Fruit fly (Drosophila melanogaster): ENCODE measurements around the gene CG7497.

CG7497 gene

DNA sequence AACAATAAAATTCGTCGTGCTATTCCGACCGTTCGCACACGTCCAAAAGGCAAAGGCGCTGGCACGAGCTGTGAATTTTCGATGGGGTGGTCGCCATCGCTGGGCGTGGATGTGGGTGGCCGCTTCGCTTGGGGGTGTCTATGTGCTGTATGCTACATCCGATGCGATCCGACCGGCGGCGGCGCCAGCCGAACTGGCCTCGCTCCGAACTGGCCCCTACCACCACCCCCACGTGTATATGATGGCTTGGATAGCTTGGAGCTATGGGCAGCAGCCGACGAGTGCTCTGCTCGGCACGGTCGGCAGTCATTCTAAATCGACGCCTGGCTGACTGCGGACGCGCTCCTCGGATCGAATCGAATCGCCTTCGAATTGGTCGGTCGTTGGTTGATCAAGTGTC is at the start of gene CG7497:
Gene CG7497 (plus strand): TSS at position 308 of the 400 bp plus-strand sequence.
- TF ChIP-seq br (GFP tag; optimal IDR thresholded peaks at IDR 0.05) (no peak), Sp1 (GFP tag; optimal IDR thresholded peaks at IDR 0.05) (no peak)

- TF ChIP-seq lola (GFP tag; optimal IDR thresholded peaks at IDR 0.05): no peak
- TF ChIP-seq tai (GFP tag; optimal IDR thresholded peaks at IDR 0.05): no peak
- TF ChIP-seq CG32264 (GFP tag; optimal IDR thresholded peaks at IDR 0.05): no peak
- TF ChIP-seq brk (GFP tag; optimal IDR thresholded peaks at IDR 0.05): no peak
- TF ChIP-seq ey (GFP tag; optimal IDR thresholded peaks at IDR 0.05): no peak
- TF ChIP-seq GATAd (GFP tag; optimal IDR thresholded peaks at IDR 0.05): no peak
- TF ChIP-seq sv (GFP tag; optimal IDR thresholded peaks at IDR 0.05): no peak
- TF ChIP-seq dmrt93B (GFP tag; optimal IDR thresholded peaks at IDR 0.05): no peak
- no peak for TF ChIP-seq fru (GFP tag; optimal IDR thresholded peaks at IDR 0.05)
- TF ChIP-seq pan (optimal IDR thresholded peaks at IDR 0.05): no peak
- TF ChIP-seq HLH106 (tag; optimal IDR thresholded peaks at IDR 0.05): no peak
- no peak for TF ChIP-seq Vsx2 (GFP tag; optimal IDR thresholded peaks at IDR 0.05; ENCODE audit: partially characterized antibody)
- peak; percentile 4 for TF ChIP-seq Dfd (GFP tag; optimal IDR thresholded peaks at IDR 0.05)
- TF ChIP-seq CG9705 (GFP tag; optimal IDR thresholded peaks at IDR 0.05): no peak
- TF ChIP-seq Dif (GFP tag; optimal IDR thresholded peaks at IDR 0.05; ENCODE audit: partially characterized antibody): no peak
- no peak for TF ChIP-seq Rel (GFP tag; optimal IDR thresholded peaks at IDR 0.05)
- TF ChIP-seq Rel (tag; optimal IDR thresholded peaks at IDR 0.05): peak; percentile 80
These were observed 48.5 kb upstream of the CG7497 start for dm6 chr3L:17584718-17585117.

DNA sequence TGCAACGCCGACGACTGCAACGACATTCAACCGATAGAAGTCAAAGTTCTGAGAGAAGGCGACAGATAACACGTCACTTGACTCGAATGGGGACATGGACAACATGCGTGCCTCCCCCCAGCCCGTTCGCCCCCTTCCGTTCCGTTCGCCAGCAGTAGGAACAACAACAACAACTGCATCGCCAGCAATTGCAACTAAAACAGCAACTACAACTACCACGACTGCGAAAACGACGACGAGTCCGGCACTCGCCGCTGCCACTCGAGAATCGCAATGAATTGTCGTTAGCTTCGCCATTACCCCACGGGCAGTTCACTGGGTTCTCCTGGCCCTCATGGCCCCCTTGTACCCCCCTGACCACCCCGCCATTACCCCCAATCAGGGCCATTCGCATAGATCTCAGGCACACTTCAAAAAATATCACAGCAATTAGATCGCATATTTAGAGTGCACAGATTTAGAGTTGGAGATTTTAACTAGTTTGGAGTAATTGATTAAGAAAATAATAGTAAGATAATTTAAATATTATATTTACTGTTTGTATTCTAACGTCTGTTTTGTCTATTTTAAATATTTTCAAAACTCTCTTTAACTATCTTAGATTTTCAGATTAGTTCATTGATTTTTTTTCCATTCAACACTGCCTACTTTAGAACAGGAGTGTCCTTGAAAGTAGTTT is 46.7 kb upstream of the CG7497 start:
- TF ChIP-seq Sp1 (GFP tag; optimal IDR thresholded peaks at IDR 0.05): no peak
- no peak for TF ChIP-seq tai (GFP tag; optimal IDR thresholded peaks at IDR 0.05)
- TF ChIP-seq woc (GFP tag; optimal IDR thresholded peaks at IDR 0.05): no peak
- TF ChIP-seq dsf (GFP tag; optimal IDR thresholded peaks at IDR 0.05; ENCODE audit: borderline replicate concordance): no peak
- no peak for TF ChIP-seq CrebA (GFP tag; optimal IDR thresholded peaks at IDR 0.05; ENCODE audit: borderline replicate concordance)
- TF ChIP-seq Jra (GFP tag; optimal IDR thresholded peaks at IDR 0.05): no peak
- TF ChIP-seq OdsH (GFP tag; optimal IDR thresholded peaks at IDR 0.05): no peak
- TF ChIP-seq dl (GFP tag; optimal IDR thresholded peaks at IDR 0.05; ENCODE audit: insufficient read depth in 1 of 2, partially characterized antibody in 2 of 2): no peak
- TF ChIP-seq CG32264 (GFP tag; optimal IDR thresholded peaks at IDR 0.05): no peak
- no peak for TF ChIP-seq Rel (GFP tag; optimal IDR thresholded peaks at IDR 0.05)
- no peak for TF ChIP-seq Rel (tag; optimal IDR thresholded peaks at IDR 0.05)
- no peak for TF ChIP-seq sage (GFP tag; optimal IDR thresholded peaks at IDR 0.05)

DNA sequence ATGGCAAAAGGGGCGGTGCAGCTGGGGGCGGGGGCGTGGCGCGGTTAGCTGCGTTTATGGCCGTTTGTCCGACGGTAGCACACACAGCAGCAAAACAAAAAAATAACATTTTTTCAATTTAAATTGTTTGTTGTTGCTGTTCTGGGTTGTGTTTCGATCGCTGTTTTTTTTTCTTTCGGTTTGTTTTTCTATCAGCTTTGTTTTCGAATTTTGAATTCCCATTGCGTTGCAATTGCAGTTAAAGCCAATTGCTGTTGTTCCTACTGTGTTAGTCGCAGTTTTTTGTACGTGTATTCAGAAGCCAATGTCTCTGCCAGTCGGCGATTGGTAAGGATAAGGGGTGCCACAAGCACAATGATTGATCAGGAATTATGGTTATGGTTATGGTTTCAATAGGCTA is 46.0 kb upstream of the CG7497 start:
- TF ChIP-seq Jra (GFP tag; optimal IDR thresholded peaks at IDR 0.05): no peak
- TF ChIP-seq Sp1 (GFP tag; optimal IDR thresholded peaks at IDR 0.05): no peak
- TF ChIP-seq sv (GFP tag; optimal IDR thresholded peaks at IDR 0.05): no peak
- no peak for TF ChIP-seq foxo (GFP tag; optimal IDR thresholded peaks at IDR 0.05)
- no peak for TF ChIP-seq sage (GFP tag; optimal IDR thresholded peaks at IDR 0.05)
- no peak for TF ChIP-seq br (GFP tag; optimal IDR thresholded peaks at IDR 0.05)
- TF ChIP-seq Rel (GFP tag; optimal IDR thresholded peaks at IDR 0.05): no peak
- no peak for TF ChIP-seq Rel (tag; optimal IDR thresholded peaks at IDR 0.05)
- TF ChIP-seq Dif (GFP tag; optimal IDR thresholded peaks at IDR 0.05; ENCODE audit: partially characterized antibody): no peak
- no peak for TF ChIP-seq lola (GFP tag; optimal IDR thresholded peaks at IDR 0.05)
- TF ChIP-seq CrebA (GFP tag; optimal IDR thresholded peaks at IDR 0.05; ENCODE audit: borderline replicate concordance): no peak
- no peak for TF ChIP-seq dl (GFP tag; optimal IDR thresholded peaks at IDR 0.05; ENCODE audit: insufficient read depth in 1 of 2, partially characterized antibody in 2 of 2)
- TF ChIP-seq jim (GFP tag; optimal IDR thresholded peaks at IDR 0.05): no peak
- TF ChIP-seq HLH106 (tag; optimal IDR thresholded peaks at IDR 0.05): no peak
- TF ChIP-seq Hnf4 (GFP tag; optimal IDR thresholded peaks at IDR 0.05): no peak
- no peak for TF ChIP-seq CG32264 (GFP tag; optimal IDR thresholded peaks at IDR 0.05)
- no peak for TF ChIP-seq Hr83 (GFP tag; optimal IDR thresholded peaks at IDR 0.05; ENCODE audit: poor library complexity, severe bottlenecking)
- no peak for TF ChIP-seq N (GFP tag; optimal IDR thresholded peaks at IDR 0.05)
- no peak for TF ChIP-seq woc (GFP tag; optimal IDR thresholded peaks at IDR 0.05)

Data from whole organism, wandering third instar larva.